Worm (Caenorhabditis elegans) whole organism, early embryonic: Measurements from ENCODE around the gene T16G12.8.
A peak's percentile ranks its signal among the peaks of the same experiment; 100 is the strongest.
"Not testable (repeated sequence)": the region's sequence is repeated elsewhere in the genome, so short reads cannot be mapped to it uniquely, and the experiment has no call there.

ENCODE experiments used
- B0310.2 ChIP-seq: sonication (generic microtip); optimal IDR thresholded peaks from 2 replicates; lab custom pipeline; 2016; ENCODE audit warnings: mild to moderate bottlenecking, missing genetic modification characterization, missing compliant biosample characterization
- F13C5.2 ChIP-seq: sonication (generic microtip); optimal IDR thresholded peaks from 2 replicates; lab custom pipeline; 2017; ENCODE audit warnings: mild to moderate bottlenecking, missing genetic modification characterization, inconsistent platforms, missing compliant biosample characterization
- aly-1 ChIP-seq: sonication (generic microtip); optimal IDR thresholded peaks from 2 replicates; lab custom pipeline; 2016; ENCODE audit warnings: missing genetic modification characterization, missing compliant biosample characterization
- ama-1 ChIP-seq: fragments of 150-350 bp; optimal IDR thresholded peaks from 2 replicates; lab custom pipeline; 2014
- ceh-13 ChIP-seq: fragments of 200-800 bp; sonication (Bioruptor generic); optimal IDR thresholded peaks from 2 replicates; lab custom pipeline; 2018; ENCODE audit warnings: mild to moderate bottlenecking, missing genetic modification characterization, missing compliant biosample characterization
- ceh-36 ChIP-seq: sonication (generic microtip); optimal IDR thresholded peaks from 2 replicates; lab custom pipeline; 2016; ENCODE audit warnings: missing genetic modification characterization, inconsistent platforms, missing compliant biosample characterization
- ets-7 ChIP-seq: sonication (generic microtip); optimal IDR thresholded peaks from 2 replicates; lab custom pipeline; 2016; ENCODE audit warnings: missing genotype, missing genetic modification characterization, missing compliant biosample characterization
- flt-1 ChIP-seq: fragments of 200-800 bp; sonication (Bioruptor generic); IDR thresholded peaks from 2 replicates; pipeline ENCODE4 v1.3.6; 2022; ENCODE audit warnings: missing genetic modification characterization, missing compliant biosample characterization
- hmbx-1 ChIP-seq: sonication (generic microtip); optimal IDR thresholded peaks from 2 replicates; lab custom pipeline; 2016; ENCODE audit warnings: mild to moderate bottlenecking, missing genetic modification characterization, missing compliant biosample characterization
- hmg-4 ChIP-seq: fragments of 200-800 bp; sonication (Bioruptor generic); optimal IDR thresholded peaks from 2 replicates; lab custom pipeline; 2018; ENCODE audit warnings: mild to moderate bottlenecking, missing genetic modification characterization, missing compliant biosample characterization
- hnd-1 ChIP-seq: sonication (generic microtip); optimal IDR thresholded peaks from 2 replicates; lab custom pipeline; 2016; ENCODE audit warnings: missing genetic modification characterization, missing compliant biosample characterization
- pes-1 ChIP-seq: fragments of 200-800 bp; sonication (Bioruptor generic); IDR thresholded peaks from 2 replicates; pipeline ENCODE4 v1.3.6; 2022; ENCODE audit warnings: missing genetic modification reagents, missing genetic modification characterization, missing compliant biosample characterization
- scrt-1 ChIP-seq: fragments of 200-800 bp; sonication (Bioruptor generic); IDR thresholded peaks from 2 replicates; pipeline ENCODE4 v1.3.6; 2022; ENCODE audit warnings: missing genetic modification characterization, missing compliant biosample characterization
- sea-1 ChIP-seq: fragments of 200-800 bp; sonication (Bioruptor generic); conservative IDR thresholded peaks from 2 replicates; pipeline ENCODE4 v1.3.6; 2022; ENCODE audit warnings: missing genetic modification characterization, missing compliant biosample characterization
- tbx-11 ChIP-seq: fragments of 200-800 bp; sonication (Bioruptor generic); IDR thresholded peaks from 2 replicates; pipeline ENCODE4 v1.3.6; 2022; ENCODE audit warnings: missing genetic modification characterization, missing compliant biosample characterization
- tbx-37 ChIP-seq: fragments of 200-800 bp; sonication (Bioruptor generic); conservative IDR thresholded peaks from 2 replicates; pipeline ENCODE4 v1.3.6; 2022; ENCODE audit warnings: missing genetic modification reagents, missing genetic modification characterization, missing compliant biosample characterization
- tra-4 ChIP-seq: sonication (generic microtip); optimal IDR thresholded peaks from 2 replicates; lab custom pipeline; 2017; ENCODE audit warnings: missing genetic modification characterization, missing compliant biosample characterization

Gene T16G12.8

ce11 chrIII:10053312-10053711, 5.8 kb upstream of the T16G12.8 start, which contains the start of gene T16G12.12:
TSS of gene T16G12.12 (plus strand) at chrIII:10053612.
- not testable (repeated sequence) for TF ChIP-seq B0310.2; hnd-1; F13C5.2 (tag; lab: Kevin White, UChicago)

- TF ChIP-seq sea-1 (GFP tag; lab: Robert Waterston, UW), result no peak
- TF ChIP-seq flt-1 (GFP tag; lab: Robert Waterston, UW), result no peak
- no peak for TF ChIP-seq ceh-13 (GFP tag; lab: Kevin White, UChicago)
- TF ChIP-seq tbx-11 (GFP tag; lab: Robert Waterston, UW), result no peak
- TF ChIP-seq scrt-1 (GFP tag; lab: Robert Waterston, UW), result no peak
- no peak for TF ChIP-seq aly-1 (tag; lab: Kevin White, UChicago)
- TF ChIP-seq hmbx-1, result no peak
- TF ChIP-seq hnd-1, result no peak
- no peak for TF ChIP-seq ets-7
- no peak for TF ChIP-seq tra-4 (tag; lab: Kevin White, UChicago)
- no peak for TF ChIP-seq pes-1 (GFP tag; lab: Robert Waterston, UW)
- no peak for TF ChIP-seq tbx-37
- TF ChIP-seq F13C5.2 (tag; lab: Kevin White, UChicago), result no peak
- TF ChIP-seq ama-1 (lab: Kevin White, UChicago), result no peak
- TF ChIP-seq B0310.2, result no peak
- TF ChIP-seq ceh-36 (tag; lab: Kevin White, UChicago), result no peak
- no peak for TF ChIP-seq hmg-4 (GFP tag; lab: Kevin White, UChicago)
Observed at ce11 chrIII:10056033-10056432, 3.1 kb upstream of the T16G12.8 start, which contains the start of gene T16G12.10. TSS of gene T16G12.10 (minus strand) at chrIII:10056133.

ce11 chrIII:10057518-10057917, 1.6 kb upstream of the T16G12.8 start, which contains the start of gene T16G12.4:
TSS of gene T16G12.4 (plus strand) at chrIII:10057818.
- TF ChIP-seq ama-1 (lab: Kevin White, UChicago) (no peak), flt-1 (GFP tag; lab: Robert Waterston, UW) (no peak), F13C5.2 (tag; lab: Kevin White, UChicago) (no peak), ceh-36 (tag; lab: Kevin White, UChicago) (no peak), sea-1 (GFP tag; lab: Robert Waterston, UW) (no peak), ceh-13 (GFP tag; lab: Kevin White, UChicago) (no peak), pes-1 (GFP tag; lab: Robert Waterston, UW) (no peak), tbx-37 (no peak), B0310.2 (no peak), hmbx-1 (no peak), tra-4 (tag; lab: Kevin White, UChicago) (no peak), tbx-11 (GFP tag; lab: Robert Waterston, UW) (no peak), scrt-1 (GFP tag; lab: Robert Waterston, UW) (no peak)

ce11 chrIII:10060573-10060972, 1.5 kb downstream of the T16G12.8 start, which contains the start of gene T16G12.13:
TSS of gene T16G12.13 (plus strand) at chrIII:10060865.
- no peak for TF ChIP-seq tbx-11 (GFP tag; lab: Robert Waterston, UW)
- TF ChIP-seq scrt-1 (GFP tag; lab: Robert Waterston, UW), result no peak
- TF ChIP-seq ceh-36 (tag; lab: Kevin White, UChicago), result no peak
- TF ChIP-seq flt-1 (GFP tag; lab: Robert Waterston, UW), result no peak
- TF ChIP-seq sea-1 (GFP tag; lab: Robert Waterston, UW), result no peak
- TF ChIP-seq tbx-37, result no peak
- no peak for TF ChIP-seq aly-1 (tag; lab: Kevin White, UChicago)
- TF ChIP-seq hmg-4 (GFP tag; lab: Kevin White, UChicago), result no peak
- TF ChIP-seq hnd-1, result no peak
- TF ChIP-seq pes-1 (GFP tag; lab: Robert Waterston, UW), result no peak
- TF ChIP-seq F13C5.2 (tag; lab: Kevin White, UChicago), result no peak
- TF ChIP-seq tra-4 (tag; lab: Kevin White, UChicago), result no peak
- TF ChIP-seq ceh-13 (GFP tag; lab: Kevin White, UChicago), result no peak
- no peak for TF ChIP-seq hmbx-1
- TF ChIP-seq ama-1 (lab: Kevin White, UChicago), result no peak
- TF ChIP-seq ets-7, result no peak
- no peak for TF ChIP-seq B0310.2

- no peak for TF ChIP-seq scrt-1 (GFP tag; lab: Robert Waterston, UW)
- TF ChIP-seq tbx-37, result peak; percentile 70
- TF ChIP-seq pes-1 (GFP tag; lab: Robert Waterston, UW), result peak; percentile 63
- 0 out of 2 replicates have a peak, but pooled peaks have one; percentile 35 for TF ChIP-seq flt-1 (GFP tag; lab: Robert Waterston, UW)
Observed at ce11 chrIII:10064140-10064539, 5.0 kb downstream of the T16G12.8 start, which contains the start of gene ekl-6. TSS of gene ekl-6 (plus strand) at chrIII:10064404.

- TF ChIP-seq hmbx-1 (no peak), sea-1 (GFP tag; lab: Robert Waterston, UW) (no peak), tra-4 (tag; lab: Kevin White, UChicago) (no peak), hmg-4 (GFP tag; lab: Kevin White, UChicago) (no peak), ceh-36 (tag; lab: Kevin White, UChicago) (no peak)
Observed at ce11 chrIII:10069278-10069677, 10.2 kb downstream of the T16G12.8 start, which contains the start of gene T16G12.6. TSS of gene T16G12.6 (plus strand) at chrIII:10069578.

ce11 chrIII:10076042-10076441, 16.9 kb downstream of the T16G12.8 start:
- no peak for TF ChIP-seq hmg-4 (GFP tag; lab: Kevin White, UChicago)
- no peak for TF ChIP-seq aly-1 (tag; lab: Kevin White, UChicago)
- TF ChIP-seq ets-7, result no peak
- no peak for TF ChIP-seq sea-1 (GFP tag; lab: Robert Waterston, UW)
- no peak for TF ChIP-seq hnd-1
- TF ChIP-seq tra-4 (tag; lab: Kevin White, UChicago), result no peak
- no peak for TF ChIP-seq F13C5.2 (tag; lab: Kevin White, UChicago)
- TF ChIP-seq flt-1 (GFP tag; lab: Robert Waterston, UW), result no peak
- TF ChIP-seq scrt-1 (GFP tag; lab: Robert Waterston, UW), result no peak
- no peak for TF ChIP-seq ceh-36 (tag; lab: Kevin White, UChicago)
- no peak for TF ChIP-seq tbx-11 (GFP tag; lab: Robert Waterston, UW)
- TF ChIP-seq B0310.2, result no peak
- no peak for TF ChIP-seq hmbx-1
- TF ChIP-seq pes-1 (GFP tag; lab: Robert Waterston, UW), result no peak
- TF ChIP-seq tbx-37, result no peak
- TF ChIP-seq ceh-13 (GFP tag; lab: Kevin White, UChicago), result no peak
- TF ChIP-seq ama-1 (lab: Kevin White, UChicago), result no peak
